2 fruit fly cellular contexts compared by ENCODE assay signal in genomic region chr3R:15611692-15612091, dm6.
TF ChIP-seq lines count a peak whose summit lies in the region.

No protein-coding gene starts in this region.

TF ChIP-seq in whole organism, embryonic, 481 proteins besides CTCF, POLR2A, EP300 and RAD21 (continued from another document and continues in another):
- TF ChIP-seq mam (GFP tag; optimal IDR thresholded peaks at IDR 0.05; lab: Kevin White, UChicago) (no peak), gsb (GFP tag; IDR thresholded peaks at IDR 0.05; lab: Robert Waterston, UW) (no peak), wek (GFP tag; optimal IDR thresholded peaks at IDR 0.05; lab: Kevin White, UChicago) (no peak), tna (GFP tag; IDR thresholded peaks at IDR 0.05; lab: Robert Waterston, UW; ENCODE audit: partially characterized antibody) (no peak), Nf-YA (GFP tag; IDR thresholded peaks at IDR 0.05; lab: Robert Waterston, UW) (no peak), Hand (GFP tag; optimal IDR thresholded peaks at IDR 0.05; lab: Kevin White, UChicago) (no peak), pan (optimal IDR thresholded peaks at IDR 0.05; lab: Kevin White, UChicago) (no peak), pan (GFP tag; optimal IDR thresholded peaks at IDR 0.05 in 1 of 2, IDR thresholded peaks at IDR 0.05 in 1 of 2) (no peak), slou (GFP tag; optimal IDR thresholded peaks at IDR 0.05; lab: Kevin White, UChicago) (no peak), CG15011 (GFP tag; optimal IDR thresholded peaks at IDR 0.05; lab: Kevin White, UChicago) (no peak), ato (GFP tag; IDR thresholded peaks at IDR 0.05; lab: Robert Waterston, UW; ENCODE audit: partially characterized antibody) (no peak), CG2202 (tag; optimal IDR thresholded peaks at IDR 0.05; lab: Kevin White, UChicago) (no peak), oc (tag; optimal IDR thresholded peaks at IDR 0.05; lab: Kevin White, UChicago) (no peak), CG6175 (GFP tag; IDR thresholded peaks at IDR 0.05; lab: Robert Waterston, UW) (no peak), ham (GFP tag; IDR thresholded peaks at IDR 0.05; lab: Robert Waterston, UW) (no peak), en (GFP tag; optimal IDR thresholded peaks at IDR 0.05; lab: Kevin White, UChicago) (no peak), CG13424 (tag; optimal IDR thresholded peaks at IDR 0.05; lab: Kevin White, UChicago) (no peak), Gsc (GFP tag; IDR thresholded peaks at IDR 0.05; lab: Robert Waterston, UW) (no peak), CG3163 (GFP tag; optimal IDR thresholded peaks at IDR 0.05; lab: Kevin White, UChicago) (no peak), CG9797 (GFP tag; optimal IDR thresholded peaks at IDR 0.05; lab: Kevin White, UChicago) (no peak), tin (GFP tag; optimal IDR thresholded peaks at IDR 0.05; lab: Kevin White, UChicago) (no peak), CG13624 (GFP tag; optimal IDR thresholded peaks at IDR 0.05; lab: Kevin White, UChicago) (no peak), CG15601 (tag; optimal IDR thresholded peaks at IDR 0.05; lab: Kevin White, UChicago) (no peak), sens (GFP tag; lab: Kevin White, UChicago) (peak; percentile 63), CG10654 (GFP tag; optimal IDR thresholded peaks at IDR 0.05; lab: Kevin White, UChicago) (no peak), Camta (GFP tag; optimal IDR thresholded peaks at IDR 0.05; lab: Kevin White, UChicago) (no peak), CG11398 (GFP tag; optimal IDR thresholded peaks at IDR 0.05; lab: Kevin White, UChicago) (no peak), CG17186 (GFP tag; optimal IDR thresholded peaks at IDR 0.05; lab: Kevin White, UChicago) (no peak), CG6765 (GFP tag; optimal IDR thresholded peaks at IDR 0.05; lab: Kevin White, UChicago) (no peak), CG9932 (GFP tag; IDR thresholded peaks at IDR 0.05; lab: Robert Waterston, UW) (no peak), nom (GFP tag; optimal IDR thresholded peaks at IDR 0.05; lab: Kevin White, UChicago) (no peak), CG16779 (GFP tag; IDR thresholded peaks at IDR 0.05; lab: Robert Waterston, UW) (no peak), CG13123 (GFP tag; optimal IDR thresholded peaks at IDR 0.05; lab: Kevin White, UChicago) (no peak), CG17912 (GFP tag; optimal IDR thresholded peaks at IDR 0.05; lab: Kevin White, UChicago) (no peak), insv (GFP tag; optimal IDR thresholded peaks at IDR 0.05; lab: Kevin White, UChicago) (no peak), disco-r (GFP tag; optimal IDR thresholded peaks at IDR 0.05; lab: Kevin White, UChicago) (no peak), TFAM (GFP tag; optimal IDR thresholded peaks at IDR 0.05; lab: Kevin White, UChicago) (no peak), Poxn (GFP tag; IDR thresholded peaks at IDR 0.05; lab: Robert Waterston, UW) (no peak), Ptx1 (GFP tag; IDR thresholded peaks at IDR 0.05; lab: Robert Waterston, UW) (no peak), CG10959 (GFP tag; IDR thresholded peaks at IDR 0.05; lab: Robert Waterston, UW) (peak; percentile 21; the same call in 1 of the 2 replicates), CG6854 (GFP tag; optimal IDR thresholded peaks at IDR 0.05; lab: Kevin White, UChicago) (no peak), Antp (GFP tag; optimal IDR thresholded peaks at IDR 0.05; lab: Kevin White, UChicago) (no peak), trh (GFP tag; optimal IDR thresholded peaks at IDR 0.05; lab: Kevin White, UChicago) (no peak), CG14441 (GFP tag; IDR thresholded peaks at IDR 0.05; lab: Robert Waterston, UW) (no peak), CG30020 (tag; optimal IDR thresholded peaks at IDR 0.05; lab: Kevin White, UChicago) (no peak), pnt (GFP tag; optimal IDR thresholded peaks at IDR 0.05; lab: Kevin White, UChicago) (no peak), zen2 (GFP tag; IDR thresholded peaks at IDR 0.05; lab: Robert Waterston, UW; ENCODE audit: partially characterized antibody) (no peak), CG2678 (tag; optimal IDR thresholded peaks at IDR 0.05; lab: Kevin White, UChicago) (peak; percentile 39), CG17359 (tag; optimal IDR thresholded peaks at IDR 0.05; lab: Kevin White, UChicago) (peak; percentile 52), Scr (GFP tag; IDR thresholded peaks at IDR 0.05; lab: Robert Waterston, UW; ENCODE audit: partially characterized antibody) (no peak), az2 (GFP tag; optimal IDR thresholded peaks at IDR 0.05; lab: Kevin White, UChicago) (no peak), CG10979 (tag; optimal IDR thresholded peaks at IDR 0.05; lab: Kevin White, UChicago) (peak; percentile 53), HLH54F (GFP tag; optimal IDR thresholded peaks at IDR 0.05; lab: Kevin White, UChicago) (no peak), CG3838 (GFP tag; optimal IDR thresholded peaks at IDR 0.05; lab: Kevin White, UChicago) (no peak), NFAT (GFP tag; IDR thresholded peaks at IDR 0.05; lab: Robert Waterston, UW) (no peak), CG15269 (tag; optimal IDR thresholded peaks at IDR 0.05; lab: Kevin White, UChicago) (no peak), ERR (GFP tag; optimal IDR thresholded peaks at IDR 0.05; lab: Kevin White, UChicago) (no peak), Asciz (GFP tag; optimal IDR thresholded peaks at IDR 0.05; lab: Kevin White, UChicago) (no peak), CG11085 (GFP tag; IDR thresholded peaks at IDR 0.05; lab: Robert Waterston, UW) (no peak), CG8388 (GFP tag; optimal IDR thresholded peaks at IDR 0.05; lab: Kevin White, UChicago) (peak; percentile 8), Ets65A (GFP tag; lab: Kevin White, UChicago) (peak; percentile 84), C15 (GFP tag; IDR thresholded peaks at IDR 0.05; lab: Robert Waterston, UW) (no peak), Mes4 (GFP tag; optimal IDR thresholded peaks at IDR 0.05; lab: Kevin White, UChicago) (no peak), Abd-B (GFP tag; optimal IDR thresholded peaks at IDR 0.05; lab: Kevin White, UChicago) (no peak), jumu (GFP tag; optimal IDR thresholded peaks at IDR 0.05; lab: Kevin White, UChicago) (no peak), chm (GFP tag; IDR thresholded peaks at IDR 0.05; lab: Robert Waterston, UW) (no peak), repo (GFP tag; optimal IDR thresholded peaks at IDR 0.05; lab: Kevin White, UChicago) (no peak), Xrp1 (GFP tag; IDR thresholded peaks at IDR 0.05; lab: Robert Waterston, UW) (peak; percentile 59), CG6272 (GFP tag; IDR thresholded peaks at IDR 0.05; lab: Robert Waterston, UW) (no peak), hkb (optimal IDR thresholded peaks at IDR 0.05; lab: Kevin White, UChicago) (no peak), hkb (GFP tag; IDR thresholded peaks at IDR 0.05; lab: Robert Waterston, UW) (no peak)

TF ChIP-seq in whole organism, prepupa, 60 proteins besides CTCF, POLR2A, EP300 and RAD21 (continued from another document):
- peak; percentile 42 for TF ChIP-seq Smox (GFP tag; optimal IDR thresholded peaks at IDR 0.05; lab: Kevin White, UChicago)
- TF ChIP-seq ss (GFP tag; optimal IDR thresholded peaks at IDR 0.05; lab: Kevin White, UChicago), result no peak
- no peak for TF ChIP-seq net (GFP tag; optimal IDR thresholded peaks at IDR 0.05; lab: Kevin White, UChicago)
- no peak for TF ChIP-seq CG32006 (GFP tag; optimal IDR thresholded peaks at IDR 0.05; lab: Kevin White, UChicago)
- no peak for TF ChIP-seq fd85E (GFP tag; optimal IDR thresholded peaks at IDR 0.05; lab: Kevin White, UChicago)
- TF ChIP-seq CG1621 (tag; optimal IDR thresholded peaks at IDR 0.05; lab: Kevin White, UChicago), result no peak
- no peak for TF ChIP-seq Eip93F (GFP tag; optimal IDR thresholded peaks at IDR 0.05; lab: Kevin White, UChicago)
- no peak for TF ChIP-seq dac (GFP tag; optimal IDR thresholded peaks at IDR 0.05; lab: Kevin White, UChicago)
- peak; percentile 38 for TF ChIP-seq esn (GFP tag; optimal IDR thresholded peaks at IDR 0.05; lab: Kevin White, UChicago)
- no peak for TF ChIP-seq Eip75B (GFP tag; optimal IDR thresholded peaks at IDR 0.05; lab: Kevin White, UChicago)
- TF ChIP-seq CG8319 (GFP tag; optimal IDR thresholded peaks at IDR 0.05; lab: Kevin White, UChicago), result no peak
- no peak for TF ChIP-seq CG6808 (GFP tag; optimal IDR thresholded peaks at IDR 0.05; lab: Kevin White, UChicago)
- TF ChIP-seq eg (GFP tag; IDR thresholded peaks at IDR 0.05; lab: Robert Waterston, UW), result no peak
- TF ChIP-seq Hr38 (GFP tag; optimal IDR thresholded peaks at IDR 0.05; lab: Kevin White, UChicago), result no peak
- TF ChIP-seq CG8119 (GFP tag; IDR thresholded peaks at IDR 0.05; lab: Robert Waterston, UW), result no peak
- TF ChIP-seq salr (GFP tag; optimal IDR thresholded peaks at IDR 0.05; lab: Kevin White, UChicago), result no peak
- TF ChIP-seq CG9139 (GFP tag; optimal IDR thresholded peaks at IDR 0.05; lab: Kevin White, UChicago), result no peak
- no peak for TF ChIP-seq CG6163 (GFP tag; IDR thresholded peaks at IDR 0.05; lab: Robert Waterston, UW)
- no peak for TF ChIP-seq CG10631 (GFP tag; optimal IDR thresholded peaks at IDR 0.05; lab: Kevin White, UChicago)
- no peak for TF ChIP-seq Sox15 (GFP tag; optimal IDR thresholded peaks at IDR 0.05; lab: Kevin White, UChicago)
- TF ChIP-seq dsx (GFP tag; optimal IDR thresholded peaks at IDR 0.05; lab: Kevin White, UChicago; ENCODE audit: poor library complexity, severe bottlenecking), result no peak
- no peak for TF ChIP-seq Ets21C (GFP tag; optimal IDR thresholded peaks at IDR 0.05; lab: Kevin White, UChicago)
- no peak for TF ChIP-seq CG11902 (GFP tag; optimal IDR thresholded peaks at IDR 0.05; lab: Kevin White, UChicago)
- no peak for TF ChIP-seq CG11294 (GFP tag; IDR thresholded peaks at IDR 0.05; lab: Robert Waterston, UW)
- TF ChIP-seq lz (GFP tag; optimal IDR thresholded peaks at IDR 0.05; lab: Kevin White, UChicago), result peak; percentile 5
- TF ChIP-seq spab (GFP tag; optimal IDR thresholded peaks at IDR 0.05; lab: Kevin White, UChicago), result no peak
- TF ChIP-seq CG6854 (GFP tag; optimal IDR thresholded peaks at IDR 0.05; lab: Kevin White, UChicago), result no peak
- TF ChIP-seq CG8632 (GFP tag; optimal IDR thresholded peaks at IDR 0.05; lab: Kevin White, UChicago), result no peak
- peak; percentile 35 for TF ChIP-seq cyc (GFP tag; optimal IDR thresholded peaks at IDR 0.05; lab: Kevin White, UChicago)
- TF ChIP-seq Sox14 (GFP tag; optimal IDR thresholded peaks at IDR 0.05; lab: Kevin White, UChicago), result no peak
- peak; percentile 17 for TF ChIP-seq CG10669 (GFP tag; optimal IDR thresholded peaks at IDR 0.05; lab: Kevin White, UChicago)
- peak; percentile 22 for TF ChIP-seq CG31627 (GFP tag; optimal IDR thresholded peaks at IDR 0.05; lab: Kevin White, UChicago)
- TF ChIP-seq CG16779 (tag; optimal IDR thresholded peaks at IDR 0.05; lab: Kevin White, UChicago), result no peak
- TF ChIP-seq Blimp-1 (GFP tag; optimal IDR thresholded peaks at IDR 0.05; lab: Kevin White, UChicago), result no peak
- no peak for TF ChIP-seq fd59A (GFP tag; optimal IDR thresholded peaks at IDR 0.05; lab: Kevin White, UChicago)
